Fruit fly (Drosophila melanogaster): Measurements from ENCODE around the gene RpL9.

DNA sequence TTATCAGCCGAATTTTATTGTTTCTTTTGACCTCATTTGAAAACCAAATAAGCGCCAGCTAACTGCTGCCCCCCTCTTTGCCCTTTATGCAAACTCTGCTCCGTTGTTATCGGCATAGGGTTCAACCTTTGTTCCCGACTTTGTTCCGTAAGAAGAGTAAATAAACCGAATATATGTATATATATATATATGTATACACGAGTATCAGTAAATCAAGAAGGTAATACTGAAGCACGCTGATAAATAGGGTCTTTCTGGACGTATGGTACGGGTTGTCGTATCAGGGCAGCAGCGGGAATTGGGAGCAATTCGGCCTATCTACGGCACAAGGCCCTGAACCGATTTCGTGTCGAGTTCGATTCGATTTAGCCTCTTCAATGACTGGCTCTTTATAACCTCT lies 34.9 kb upstream of the RpL9 start:
- TF ChIP-seq h (optimal IDR thresholded peaks at IDR 0.05) = no peak
- TF ChIP-seq psq (optimal IDR thresholded peaks at IDR 0.05) = no peak
- no peak for TF ChIP-seq insv (optimal IDR thresholded peaks at IDR 0.05)
- no peak for TF ChIP-seq Sin3A (optimal IDR thresholded peaks at IDR 0.05)
- no peak for TF ChIP-seq ttk (optimal IDR thresholded peaks at IDR 0.05)

All from Kc167 (cell line).